Fruit fly (Drosophila melanogaster): Measurements from ENCODE around the gene PTPMT1.

DNA sequence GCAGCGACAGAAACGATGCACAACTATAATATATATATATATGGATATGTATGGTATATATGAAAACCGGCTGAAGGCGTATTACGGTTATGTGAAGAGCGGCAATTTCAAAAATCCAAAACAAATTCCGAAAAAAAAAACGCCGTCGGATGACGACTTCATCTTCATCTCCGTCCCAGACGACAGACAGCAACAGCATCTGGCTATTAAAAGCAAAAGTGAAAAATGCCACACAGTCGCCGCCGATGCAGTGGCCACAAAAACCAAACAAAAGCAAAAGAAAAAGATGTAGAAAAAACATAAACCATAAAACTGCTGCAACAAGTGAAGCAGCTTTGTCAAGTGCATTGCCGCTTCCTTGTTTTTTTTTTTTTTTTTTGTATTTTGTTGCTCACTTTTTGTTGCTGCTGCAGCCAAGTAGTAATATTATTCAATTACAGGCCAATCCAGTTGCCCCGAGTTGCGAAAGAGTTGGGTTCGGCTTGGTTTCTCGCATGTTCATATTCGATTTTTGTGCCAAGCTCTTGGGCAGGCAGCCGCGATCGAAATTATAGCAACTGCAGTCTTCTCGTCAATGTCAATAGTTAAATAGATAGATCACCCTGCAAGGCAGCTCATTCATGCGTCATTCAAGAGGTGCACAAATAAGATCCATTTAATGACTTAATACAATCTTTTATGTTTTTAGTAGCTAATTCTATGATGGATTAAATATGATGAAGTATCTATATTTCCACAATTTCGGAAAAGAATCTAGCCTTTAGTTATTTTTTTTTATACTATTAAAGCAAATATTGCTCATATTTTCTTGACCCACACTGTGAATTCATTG, 23.4 kb upstream of the PTPMT1 start:
- TF ChIP-seq CG11617 (GFP tag; optimal IDR thresholded peaks at IDR 0.05) (no peak), Clk (GFP tag; optimal IDR thresholded peaks at IDR 0.05) (no peak), kay (GFP tag; ENCODE audit: borderline replicate concordance) (no peak), CG7101 (tag; optimal IDR thresholded peaks at IDR 0.05) (no peak), CG33017 (tag; optimal IDR thresholded peaks at IDR 0.05) (no peak), tj (GFP tag; optimal IDR thresholded peaks at IDR 0.05) (no peak), Mnt (GFP tag; optimal IDR thresholded peaks at IDR 0.05) (no peak), cic (GFP tag; optimal IDR thresholded peaks at IDR 0.05) (no peak)

Data from whole organism, adult.